Worm (Caenorhabditis elegans) whole organism, L3 larva: ENCODE measurements around the gene R11F4.2.

Experiments
- R02D3.7 ChIP-seq: fragments of 150-350 bp; optimal IDR thresholded peaks from 2 replicates; lab custom pipeline; 2014; ENCODE audit warnings: missing biosample characterization, missing genetic modification characterization
- ZK546.5 ChIP-seq: sonication (generic microtip); optimal IDR thresholded peaks from 2 replicates; lab custom pipeline; 2017; ENCODE audit warnings: missing biosample characterization, missing genetic modification characterization
- aly-2 ChIP-seq: fragments of 150-350 bp; optimal IDR thresholded peaks from 2 replicates; lab custom pipeline; 2014; ENCODE audit warnings: missing biosample characterization, missing genetic modification characterization
- ama-1 ChIP-seq: fragments of 150-350 bp; optimal IDR thresholded peaks from 2 replicates; lab custom pipeline; 2018
- ceh-16 ChIP-seq: sonication (generic microtip); optimal IDR thresholded peaks from 2 replicates; lab custom pipeline; 2017; ENCODE audit warnings: missing biosample characterization, missing genetic modification characterization
- ceh-28 ChIP-seq: fragments of 150-350 bp; optimal IDR thresholded peaks from 2 replicates; lab custom pipeline; 2014; ENCODE audit warnings: missing biosample characterization, missing genetic modification reagents, missing genetic modification characterization
- ceh-82 ChIP-seq: fragments of 150-350 bp; optimal IDR thresholded peaks from 2 replicates; lab custom pipeline; 2014; ENCODE audit warnings: missing biosample characterization, missing genetic modification characterization
- daf-12 ChIP-seq: fragments of 150-350 bp; optimal IDR thresholded peaks from 2 replicates; lab custom pipeline; 2014; ENCODE audit warnings: missing biosample characterization, missing genetic modification reagents, missing genetic modification characterization
- egl-27 ChIP-seq: sonication (generic microtip); optimal IDR thresholded peaks from 4 replicates; lab custom pipeline; 2017; ENCODE audit warnings: missing biosample characterization, missing genetic modification reagents, missing genetic modification characterization
- egl-5 ChIP-seq: fragments of 150-350 bp; optimal IDR thresholded peaks from 2 replicates; lab custom pipeline; 2017; ENCODE audit warnings: missing biosample characterization, missing genetic modification reagents, missing genetic modification characterization, inconsistent platforms
- elt-1 ChIP-seq: fragments of 150-350 bp; optimal IDR thresholded peaks from 2 replicates; lab custom pipeline; 2014; ENCODE audit warnings: missing biosample characterization, missing genetic modification characterization
- elt-2 ChIP-seq: sonication (generic microtip); optimal IDR thresholded peaks from 2 replicates; lab custom pipeline; 2016; ENCODE audit warnings: missing genetic modification reagents, mild to moderate bottlenecking, missing genetic modification characterization, missing compliant biosample characterization
- elt-3 ChIP-seq, 3 experiments: fragments of 150-350 bp in 1 of 3; sonication (generic microtip) in 2 of 3; optimal IDR thresholded peaks; 2 replicates in 2 of 3; 4 replicates in 1 of 3; lab custom pipeline; 2014 to 2017; ENCODE audit warnings: missing biosample characterization in 3 of 3, missing genetic modification characterization in 3 of 3
- eor-1 ChIP-seq, 2 experiments: fragments of 150-350 bp; optimal IDR thresholded peaks; 2 replicates each; lab custom pipeline; 2014 to 2018; ENCODE audit warnings: missing biosample characterization in 2 of 2, missing genetic modification characterization in 2 of 2
- fkh-2 ChIP-seq: fragments of 150-350 bp; optimal IDR thresholded peaks from 2 replicates; lab custom pipeline; 2014; ENCODE audit warnings: missing biosample characterization, missing genetic modification reagents, missing genetic modification characterization
- hmg-11 ChIP-seq: sonication (generic microtip); optimal IDR thresholded peaks from 2 replicates; lab custom pipeline; 2016; ENCODE audit warnings: missing genetic modification characterization, missing compliant biosample characterization
- jun-1 ChIP-seq: fragments of 150-350 bp; optimal IDR thresholded peaks from 2 replicates; lab custom pipeline; 2014; ENCODE audit warnings: missing biosample characterization, missing genetic modification reagents, missing genetic modification characterization
- lin-15B ChIP-seq: fragments of 150-350 bp; optimal IDR thresholded peaks from 2 replicates; lab custom pipeline; 2014; ENCODE audit warnings: missing biosample characterization, missing genetic modification characterization
- lin-39 ChIP-seq: fragments of 150-350 bp; optimal IDR thresholded peaks from 2 replicates; lab custom pipeline; 2018; ENCODE audit warnings: missing biosample characterization, missing genetic modification reagents, missing genetic modification characterization
- lsy-12 ChIP-seq: sonication (generic microtip); optimal IDR thresholded peaks from 2 replicates; lab custom pipeline; 2016; ENCODE audit warnings: mild to moderate bottlenecking, missing genetic modification characterization, missing compliant biosample characterization
- mdl-1 ChIP-seq: fragments of 150-350 bp; optimal IDR thresholded peaks from 2 replicates; lab custom pipeline; 2014; ENCODE audit warnings: missing biosample characterization, missing genetic modification characterization
- mml-1 ChIP-seq: fragments of 150-350 bp; sonication (generic microtip); optimal IDR thresholded peaks from 3 replicates; lab custom pipeline; 2014; ENCODE audit warnings: missing biosample characterization, missing genetic modification characterization
- nfya-1 ChIP-seq: sonication (generic microtip); optimal IDR thresholded peaks from 2 replicates; lab custom pipeline; 2017; ENCODE audit warnings: missing genetic modification characterization, mild to moderate bottlenecking, missing compliant biosample characterization, antibody characterized with exemption, moderate library complexity; ENCODE audit not compliant: insufficient read depth
- nhr-11 ChIP-seq: fragments of 150-350 bp; optimal IDR thresholded peaks from 2 replicates; lab custom pipeline; 2014; ENCODE audit warnings: missing biosample characterization, missing genetic modification characterization
- nhr-23 ChIP-seq: fragments of 150-350 bp; optimal IDR thresholded peaks from 2 replicates; lab custom pipeline; 2014; ENCODE audit warnings: missing biosample characterization, missing genetic modification reagents, missing genetic modification characterization
- nhr-25 ChIP-seq: sonication (generic microtip); optimal IDR thresholded peaks from 2 replicates; lab custom pipeline; 2017; ENCODE audit warnings: missing biosample characterization, missing genetic modification characterization
- nhr-43 ChIP-seq: sonication (generic microtip); optimal IDR thresholded peaks from 2 replicates; lab custom pipeline; 2016; ENCODE audit warnings: mild to moderate bottlenecking, missing genetic modification characterization, missing compliant biosample characterization; ENCODE audit not compliant: poor library complexity, severe bottlenecking
- nhr-67 ChIP-seq: fragments of 150-350 bp; optimal IDR thresholded peaks from 2 replicates; lab custom pipeline; 2014; ENCODE audit warnings: missing biosample characterization, missing genetic modification characterization
- nhr-76 ChIP-seq: fragments of 150-350 bp; sonication (generic microtip); optimal IDR thresholded peaks from 5 replicates; lab custom pipeline; 2014; ENCODE audit warnings: missing biosample characterization, missing genetic modification characterization
- nhr-77 ChIP-seq: fragments of 150-350 bp; optimal IDR thresholded peaks from 2 replicates; lab custom pipeline; 2014; ENCODE audit warnings: missing biosample characterization, missing genetic modification characterization
- pha-4 ChIP-seq: fragments of 150-350 bp; optimal IDR thresholded peaks from 2 replicates; lab custom pipeline; 2014; ENCODE audit warnings: missing biosample characterization, missing genetic modification reagents, missing genetic modification characterization
- pqm-1 ChIP-seq: fragments of 150-350 bp; optimal IDR thresholded peaks from 2 replicates; lab custom pipeline; 2017; ENCODE audit warnings: missing biosample characterization, missing genetic modification characterization, inconsistent platforms
- sea-2 ChIP-seq: fragments of 150-350 bp; sonication (generic microtip); optimal IDR thresholded peaks from 4 replicates; lab custom pipeline; 2014; ENCODE audit warnings: missing biosample characterization, missing genetic modification reagents, missing genetic modification characterization
- skn-1 ChIP-seq: fragments of 150-350 bp; optimal IDR thresholded peaks from 2 replicates; lab custom pipeline; 2014; ENCODE audit warnings: missing biosample characterization, missing genetic modification characterization
- snpc-4 ChIP-seq: fragments of 150-350 bp; optimal IDR thresholded peaks from 2 replicates; lab custom pipeline; 2014; ENCODE audit warnings: missing biosample characterization, missing genetic modification characterization
- tbx-2 ChIP-seq: sonication (generic microtip); optimal IDR thresholded peaks from 2 replicates; lab custom pipeline; 2016; ENCODE audit warnings: mild to moderate bottlenecking, missing genetic modification characterization, missing compliant biosample characterization
- unc-39 ChIP-seq: sonication (generic microtip); optimal IDR thresholded peaks from 4 replicates; lab custom pipeline; 2017; ENCODE audit warnings: missing biosample characterization, missing genetic modification characterization
- ztf-11 ChIP-seq: fragments of 150-350 bp; optimal IDR thresholded peaks from 2 replicates; lab custom pipeline; 2014; ENCODE audit warnings: missing biosample characterization, missing genetic modification characterization
- ztf-4 ChIP-seq: fragments of 150-350 bp; optimal IDR thresholded peaks from 2 replicates; lab custom pipeline; 2014; ENCODE audit warnings: missing biosample characterization, missing genetic modification characterization

The R11F4.2 gene

ce11 chrII:4082754-4083153, at the start of gene R11F4.2:
R11F4.2 (plus strand) TSS chrII:4083054.
- TF ChIP-seq fkh-2 (tag; lab: Kevin White, UChicago) = no peak
- no peak for TF ChIP-seq nhr-76
- no peak for TF ChIP-seq nhr-77 (tag; lab: Kevin White, UChicago)
- no peak for TF ChIP-seq ceh-16 (tag; lab: Kevin White, UChicago)
- TF ChIP-seq elt-2 (tag; lab: Kevin White, UChicago) = no peak
- TF ChIP-seq lin-15B (tag; lab: Kevin White, UChicago) = no peak
- TF ChIP-seq ceh-82 = no peak
- no peak for TF ChIP-seq nhr-23 (tag; lab: Kevin White, UChicago)
- TF ChIP-seq skn-1 = no peak
- no peak for TF ChIP-seq elt-3 (tag; optimal IDR thresholded peaks at IDR 0.05; lab: Kevin White, UChicago)
- no peak for TF ChIP-seq hmg-11 (tag; lab: Kevin White, UChicago)
- no peak for TF ChIP-seq snpc-4 (tag; lab: Kevin White, UChicago)
- TF ChIP-seq ceh-28 (tag; lab: Kevin White, UChicago) = no peak
- TF ChIP-seq egl-5 (tag; lab: Kevin White, UChicago) = no peak
- TF ChIP-seq pha-4 (tag; lab: Kevin White, UChicago) = no peak
- TF ChIP-seq unc-39 (tag; lab: Kevin White, UChicago) = no peak
- TF ChIP-seq eor-1 (tag; optimal IDR thresholded peaks at IDR 0.05; lab: Kevin White, UChicago) = no peak
- no peak for TF ChIP-seq sea-2
- TF ChIP-seq nhr-67 (tag; lab: Kevin White, UChicago) = no peak
- TF ChIP-seq daf-12 (tag; lab: Kevin White, UChicago) = no peak

- TF ChIP-seq ceh-28 (tag; lab: Kevin White, UChicago) = no peak
Measured at ce11 chrII:4038541-4038940, 44.3 kb upstream of the R11F4.2 start, which contains the start of gene pqn-48. pqn-48 (plus strand) TSS chrII:4038884.

ce11 chrII:4040066-4040465, 42.8 kb upstream of the R11F4.2 start:
- TF ChIP-seq pha-4 (tag; lab: Kevin White, UChicago) (no peak), nhr-67 (tag; lab: Kevin White, UChicago) (no peak), lsy-12 (tag; lab: Kevin White, UChicago) (no peak), aly-2 (tag; lab: Kevin White, UChicago) (no peak), ztf-11 (tag; lab: Kevin White, UChicago) (no peak), lin-15B (tag; lab: Kevin White, UChicago) (no peak), unc-39 (tag; lab: Kevin White, UChicago) (no peak), nfya-1 (no peak), fkh-2 (tag; lab: Kevin White, UChicago) (no peak)

ce11 chrII:4042696-4043095, 40.2 kb upstream of the R11F4.2 start:
- TF ChIP-seq nhr-25 (tag; lab: Kevin White, UChicago) (no peak), ama-1 (lab: Kevin White, UChicago) (peak; percentile 8), ztf-4 (no peak)
- TF ChIP-seq, all 47 proteins: peak for 1

- TF ChIP-seq nhr-23 (tag; lab: Kevin White, UChicago) = peak; percentile 83
- TF ChIP-seq ZK546.5 (tag; lab: Kevin White, UChicago) = peak; percentile 32
- TF ChIP-seq nhr-25 (tag; lab: Kevin White, UChicago) = peak; percentile 64
- TF ChIP-seq elt-1 (tag; lab: Kevin White, UChicago) = no peak
- TF ChIP-seq egl-27 (tag; lab: Kevin White, UChicago) = no peak
- peak; percentile 9 for TF ChIP-seq egl-5 (tag; lab: Kevin White, UChicago)
- no peak for TF ChIP-seq mml-1 (tag; lab: Kevin White, UChicago)
- TF ChIP-seq lin-15B (tag; lab: Kevin White, UChicago) = peak; percentile 85
- peak; percentile 55 for TF ChIP-seq tbx-2
- peak; percentile 80 for TF ChIP-seq hmg-11 (tag; lab: Kevin White, UChicago)
- TF ChIP-seq aly-2 (tag; lab: Kevin White, UChicago) = no peak
- TF ChIP-seq nhr-11 = no peak
- no peak for TF ChIP-seq elt-3 (tag; optimal IDR thresholded peaks at IDR 0.05; lab: Kevin White, UChicago)
- peak; percentile 80 for TF ChIP-seq lsy-12 (tag; lab: Kevin White, UChicago)
- TF ChIP-seq nhr-43 = peak; percentile 82
- TF ChIP-seq lin-39 (tag; lab: Kevin White, UChicago) = peak; percentile 29
- TF ChIP-seq pqm-1 = peak; percentile 25
- TF ChIP-seq elt-2 (tag; lab: Kevin White, UChicago) = peak; percentile 71
- peak; percentile 83 for TF ChIP-seq R02D3.7
- peak; percentile 78 for TF ChIP-seq ceh-28 (tag; lab: Kevin White, UChicago)
- TF ChIP-seq snpc-4 (tag; lab: Kevin White, UChicago) = peak; percentile 82
- TF ChIP-seq ama-1 (lab: Kevin White, UChicago) = peak; percentile 25
- peak; percentile 88 for TF ChIP-seq pha-4 (tag; lab: Kevin White, UChicago)
- peak; percentile 85 for TF ChIP-seq nfya-1
- TF ChIP-seq jun-1 (tag; lab: Kevin White, UChicago) = peak; percentile 52
- TF ChIP-seq nhr-77 (tag; lab: Kevin White, UChicago) = peak; percentile 50
- peak; percentile 98 for TF ChIP-seq skn-1
- peak; percentile 52 for TF ChIP-seq ceh-82
- no peak for TF ChIP-seq eor-1 (tag; optimal IDR thresholded peaks at IDR 0.05; lab: Kevin White, UChicago)
- TF ChIP-seq mdl-1 (tag; lab: Kevin White, UChicago) = peak; percentile 50
Measured at ce11 chrII:4044349-4044748, 38.5 kb upstream of the R11F4.2 start, which contains the start of gene rpn-11. rpn-11 (minus strand) TSS chrII:4044546.
